Worm (Caenorhabditis elegans) whole organism, mixed stage, embryonic: ENCODE results near the gene wdfy-3.

Experiments
- bed-3 ChIP-seq: fragments of 200-800 bp; sonication (Bioruptor generic); optimal IDR thresholded peaks from 3 replicates; lab custom pipeline; 2018; ENCODE audit warnings: mild to moderate bottlenecking, missing genetic modification characterization, moderate library complexity, missing compliant biosample characterization
- ceh-43 ChIP-seq: fragments of 200-800 bp; sonication (Bioruptor generic); optimal IDR thresholded peaks from 2 replicates; lab custom pipeline; 2018; ENCODE audit warnings: mild to moderate bottlenecking, missing genetic modification characterization, moderate library complexity, missing compliant biosample characterization
- ces-1 ChIP-seq: fragments of 150-350 bp; optimal IDR thresholded peaks from 2 replicates; lab custom pipeline; 2014; ENCODE audit warnings: missing biosample characterization, missing genetic modification reagents, missing genetic modification characterization
- elt-3 ChIP-seq: fragments of 150-350 bp; optimal IDR thresholded peaks from 2 replicates; lab custom pipeline; 2014; ENCODE audit warnings: missing biosample characterization, missing genetic modification characterization
- flh-1 ChIP-seq: fragments of 200-800 bp; sonication (Bioruptor generic); optimal IDR thresholded peaks from 2 replicates; lab custom pipeline; 2018; ENCODE audit warnings: mild to moderate bottlenecking, missing genetic modification characterization, moderate library complexity, missing compliant biosample characterization
- lin-13 ChIP-seq: fragments of 150-350 bp; optimal IDR thresholded peaks from 2 replicates; lab custom pipeline; 2014; ENCODE audit warnings: missing biosample characterization, missing genetic modification characterization
- mls-2 ChIP-seq: sonication (generic microtip); optimal IDR thresholded peaks from 2 replicates; lab custom pipeline; 2016; ENCODE audit warnings: mild to moderate bottlenecking, missing genetic modification characterization, moderate library complexity, missing compliant biosample characterization
- nhr-2 ChIP-seq: fragments of 150-350 bp; optimal IDR thresholded peaks from 2 replicates; lab custom pipeline; 2014; ENCODE audit warnings: missing biosample characterization, missing genetic modification characterization
- nhr-76 ChIP-seq: sonication (generic microtip); optimal IDR thresholded peaks from 2 replicates; lab custom pipeline; 2017; ENCODE audit warnings: missing biosample characterization, missing genetic modification characterization
- snpc-4 ChIP-seq: fragments of 150-350 bp; optimal IDR thresholded peaks from 2 replicates; lab custom pipeline; 2014; ENCODE audit warnings: missing biosample characterization, missing genetic modification characterization
- unc-39 ChIP-seq: fragments of 150-350 bp; optimal IDR thresholded peaks from 2 replicates; lab custom pipeline; 2014; ENCODE audit warnings: missing biosample characterization, missing genetic modification characterization
- unc-62 ChIP-seq: fragments of 150-350 bp; optimal IDR thresholded peaks from 2 replicates; lab custom pipeline; 2014; ENCODE audit warnings: missing biosample characterization, missing genetic modification reagents, missing genetic modification characterization
- ztf-11 ChIP-seq: fragments of 150-350 bp; optimal IDR thresholded peaks from 2 replicates; lab custom pipeline; 2014; ENCODE audit warnings: missing biosample characterization, missing genetic modification characterization

ce11 chrIV:12688370-12688769 lies 35.2 kb downstream of the wdfy-3 start, which contains the start of gene T23B5.3:
- TF ChIP-seq ceh-43 (GFP tag; lab: Kevin White, UChicago) (no peak), nhr-2 (tag; lab: Kevin White, UChicago) (no peak), bed-3 (no peak), ztf-11 (tag; lab: Kevin White, UChicago) (no peak), nhr-76 (tag; lab: Kevin White, UChicago) (no peak), lin-13 (tag; lab: Kevin White, UChicago) (no peak), flh-1 (no peak), elt-3 (tag; lab: Kevin White, UChicago) (no peak), unc-62 (GFP tag; lab: Kevin White, UChicago) (no peak), snpc-4 (tag; lab: Kevin White, UChicago) (no peak), mls-2 (no peak), unc-39 (tag; lab: Kevin White, UChicago) (no peak), ces-1 (GFP tag; lab: Kevin White, UChicago) (no peak)
